Fruit fly (Drosophila melanogaster): ENCODE data around the gene CG12075.

CG12075 gene

DNA sequence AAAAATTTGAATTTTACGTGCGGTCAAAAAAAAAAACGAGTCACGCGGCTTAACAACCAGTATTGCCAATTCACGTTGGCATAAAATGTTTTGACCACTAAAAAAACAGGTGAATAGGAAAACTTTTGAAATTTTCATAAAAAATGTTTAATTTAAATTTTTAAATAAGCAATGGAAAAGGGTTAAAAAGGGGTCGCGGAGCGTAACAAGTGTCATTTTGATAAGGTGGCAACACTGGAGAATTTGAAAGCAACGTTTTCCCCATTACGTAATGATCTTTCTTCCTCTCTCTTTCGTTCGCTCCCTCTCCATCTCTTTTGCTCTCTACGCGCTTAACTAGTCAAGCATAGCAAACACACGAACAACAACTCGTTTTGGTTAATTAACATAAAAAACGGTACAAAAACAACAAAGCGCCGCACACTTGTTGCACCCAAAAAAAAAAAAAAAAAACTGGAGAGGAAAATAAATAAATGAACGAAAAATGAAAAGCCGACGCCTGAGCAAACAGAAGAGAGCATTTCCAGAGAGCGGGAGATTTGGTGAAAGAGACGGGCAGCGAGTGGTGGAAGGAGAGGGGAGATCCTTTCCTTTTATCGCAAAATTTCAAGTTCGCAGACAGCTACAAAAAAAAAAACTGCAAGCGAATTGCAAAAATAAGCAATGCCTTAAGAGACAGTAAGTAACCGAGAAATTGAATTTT, 56.3 kb downstream of the CG12075 start:
- TF ChIP-seq CG14711 (tag; optimal IDR thresholded peaks at IDR 0.05) (peak; percentile 96), CG5204 (GFP tag; optimal IDR thresholded peaks at IDR 0.05) (peak; percentile 16), bab1 (GFP tag; optimal IDR thresholded peaks at IDR 0.05) (peak; percentile 87), CG12768 (GFP tag; optimal IDR thresholded peaks at IDR 0.05) (no peak), Hr96 (GFP tag; optimal IDR thresholded peaks at IDR 0.05) (no peak), CG11617 (GFP tag; optimal IDR thresholded peaks at IDR 0.05) (peak; percentile 60), Clk (GFP tag; optimal IDR thresholded peaks at IDR 0.05) (peak; percentile 28), CG33017 (tag; optimal IDR thresholded peaks at IDR 0.05) (peak; percentile 71), kay (GFP tag; ENCODE audit: borderline replicate concordance) (peak; percentile 96), Crg-1 (GFP tag; optimal IDR thresholded peaks at IDR 0.05) (peak; percentile 42), cic (GFP tag; optimal IDR thresholded peaks at IDR 0.05) (no peak), Mnt (GFP tag; optimal IDR thresholded peaks at IDR 0.05) (peak; percentile 15), pad (GFP tag; optimal IDR thresholded peaks at IDR 0.05) (peak; percentile 32), CG7045 (GFP tag; optimal IDR thresholded peaks at IDR 0.05) (peak; percentile 38), CG1620 (GFP tag; optimal IDR thresholded peaks at IDR 0.05) (peak; percentile 21), CG7101 (tag; optimal IDR thresholded peaks at IDR 0.05) (peak; percentile 76), toe (GFP tag; optimal IDR thresholded peaks at IDR 0.05) (peak; percentile 38), ovo (GFP tag; optimal IDR thresholded peaks at IDR 0.05) (no peak), tj (GFP tag; optimal IDR thresholded peaks at IDR 0.05) (no peak), cnc (optimal IDR thresholded peaks at IDR 0.05) (no peak)

DNA sequence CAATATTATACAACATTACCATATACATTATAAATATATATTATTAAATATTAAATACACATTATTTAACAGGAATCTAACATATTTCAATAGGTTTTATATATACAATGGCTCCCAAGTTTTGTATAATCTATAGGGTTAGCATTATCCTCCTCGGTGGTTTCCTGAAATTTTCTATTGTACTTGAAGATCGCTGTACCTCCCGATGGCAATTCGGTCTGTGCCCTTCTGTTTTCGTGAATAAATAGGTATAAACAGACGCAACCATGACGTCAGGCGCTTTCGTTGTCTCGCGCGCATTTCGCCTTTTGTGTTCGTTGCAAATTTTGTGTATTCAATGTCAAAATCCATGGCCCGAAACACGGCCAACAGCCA, 56.9 kb downstream of the CG12075 start:
- TF ChIP-seq CG5204 (GFP tag; optimal IDR thresholded peaks at IDR 0.05), result no peak
- no peak for TF ChIP-seq Crg-1 (GFP tag; optimal IDR thresholded peaks at IDR 0.05)
- no peak for TF ChIP-seq ovo (GFP tag; optimal IDR thresholded peaks at IDR 0.05)
- no peak for TF ChIP-seq Mnt (GFP tag; optimal IDR thresholded peaks at IDR 0.05)
- no peak for TF ChIP-seq Hr96 (GFP tag; optimal IDR thresholded peaks at IDR 0.05)
- TF ChIP-seq bab1 (GFP tag; optimal IDR thresholded peaks at IDR 0.05), result peak; percentile 66
- no peak for TF ChIP-seq CG12768 (GFP tag; optimal IDR thresholded peaks at IDR 0.05)
- no peak for TF ChIP-seq toe (GFP tag; optimal IDR thresholded peaks at IDR 0.05)
- peak; percentile 23 for TF ChIP-seq CG7045 (GFP tag; optimal IDR thresholded peaks at IDR 0.05)
- TF ChIP-seq CG7101 (tag; optimal IDR thresholded peaks at IDR 0.05), result peak; percentile 80
- peak; percentile 71 for TF ChIP-seq CG14711 (tag; optimal IDR thresholded peaks at IDR 0.05)
- no peak for TF ChIP-seq pad (GFP tag; optimal IDR thresholded peaks at IDR 0.05)
- TF ChIP-seq CG1620 (GFP tag; optimal IDR thresholded peaks at IDR 0.05), result no peak
- peak; percentile 76 for TF ChIP-seq tj (GFP tag; optimal IDR thresholded peaks at IDR 0.05)
- peak; percentile 34 for TF ChIP-seq CG11617 (GFP tag; optimal IDR thresholded peaks at IDR 0.05)
- no peak for TF ChIP-seq cnc (optimal IDR thresholded peaks at IDR 0.05)
- TF ChIP-seq cic (GFP tag; optimal IDR thresholded peaks at IDR 0.05), result no peak
- no peak for TF ChIP-seq Clk (GFP tag; optimal IDR thresholded peaks at IDR 0.05)
- TF ChIP-seq CG33017 (tag; optimal IDR thresholded peaks at IDR 0.05), result no peak
- no peak for TF ChIP-seq kay (GFP tag; ENCODE audit: borderline replicate concordance)

DNA sequence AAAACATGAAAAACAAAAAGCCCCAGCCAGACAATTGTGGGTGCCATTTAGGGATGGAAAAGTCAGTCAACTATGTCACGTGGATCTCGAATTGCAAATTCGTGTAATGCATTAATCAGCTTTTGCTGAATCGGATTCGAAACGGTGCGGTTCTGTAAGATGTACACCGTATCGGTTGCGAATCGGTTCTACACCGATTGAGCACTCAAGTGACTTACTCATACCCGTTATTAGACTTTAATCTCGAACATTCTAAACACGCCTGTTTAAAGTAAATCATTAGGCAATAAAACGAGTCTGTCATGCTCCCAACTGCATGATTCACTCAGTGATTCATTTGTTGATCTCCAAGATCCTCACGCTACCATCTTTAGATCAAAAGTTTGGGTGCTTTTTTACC, 57.3 kb downstream of the CG12075 start:
- TF ChIP-seq toe (GFP tag; optimal IDR thresholded peaks at IDR 0.05) (no peak), tj (GFP tag; optimal IDR thresholded peaks at IDR 0.05) (peak; percentile 21), CG1620 (GFP tag; optimal IDR thresholded peaks at IDR 0.05) (no peak), kay (GFP tag; ENCODE audit: borderline replicate concordance) (peak; percentile 49), CG14711 (tag; optimal IDR thresholded peaks at IDR 0.05) (no peak)

DNA sequence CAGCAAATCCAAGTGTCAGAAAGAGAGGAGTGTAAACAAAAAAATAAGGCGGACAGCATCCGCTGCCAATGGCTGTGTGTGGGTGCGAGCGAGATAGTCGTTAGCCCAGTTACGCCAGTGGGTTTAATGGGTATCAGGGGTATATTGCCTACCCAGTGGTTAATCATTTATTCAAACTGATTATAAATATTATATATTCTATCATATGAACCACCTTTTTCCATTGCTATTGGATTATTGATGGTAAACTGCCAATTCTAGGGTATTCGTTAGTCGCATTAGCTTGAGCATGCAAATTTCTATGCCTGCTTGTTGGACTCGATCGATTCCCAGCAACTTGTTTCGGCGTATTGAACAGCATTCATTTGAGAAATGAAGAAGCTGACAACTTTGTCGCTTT, 58.0 kb downstream of the CG12075 start:
- TF ChIP-seq cnc (optimal IDR thresholded peaks at IDR 0.05), result no peak
- peak; percentile 68 for TF ChIP-seq CG7045 (GFP tag; optimal IDR thresholded peaks at IDR 0.05)
- TF ChIP-seq CG1620 (GFP tag; optimal IDR thresholded peaks at IDR 0.05), result no peak
- peak; percentile 91 for TF ChIP-seq bab1 (GFP tag; optimal IDR thresholded peaks at IDR 0.05)
- peak; percentile 44 for TF ChIP-seq Clk (GFP tag; optimal IDR thresholded peaks at IDR 0.05)
- TF ChIP-seq pad (GFP tag; optimal IDR thresholded peaks at IDR 0.05), result peak; percentile 72
- TF ChIP-seq Crg-1 (GFP tag; optimal IDR thresholded peaks at IDR 0.05), result peak; percentile 30
- TF ChIP-seq CG11617 (GFP tag; optimal IDR thresholded peaks at IDR 0.05), result peak; percentile 23
- no peak for TF ChIP-seq toe (GFP tag; optimal IDR thresholded peaks at IDR 0.05)
- no peak for TF ChIP-seq CG5204 (GFP tag; optimal IDR thresholded peaks at IDR 0.05)
- TF ChIP-seq kay (GFP tag; ENCODE audit: borderline replicate concordance), result no peak
- TF ChIP-seq CG12768 (GFP tag; optimal IDR thresholded peaks at IDR 0.05), result peak; percentile 67
- TF ChIP-seq CG7101 (tag; optimal IDR thresholded peaks at IDR 0.05), result peak; percentile 89
- TF ChIP-seq ovo (GFP tag; optimal IDR thresholded peaks at IDR 0.05), result peak; percentile 16
- TF ChIP-seq CG14711 (tag; optimal IDR thresholded peaks at IDR 0.05), result peak; percentile 84
- peak; percentile 77 for TF ChIP-seq CG33017 (tag; optimal IDR thresholded peaks at IDR 0.05)

DNA sequence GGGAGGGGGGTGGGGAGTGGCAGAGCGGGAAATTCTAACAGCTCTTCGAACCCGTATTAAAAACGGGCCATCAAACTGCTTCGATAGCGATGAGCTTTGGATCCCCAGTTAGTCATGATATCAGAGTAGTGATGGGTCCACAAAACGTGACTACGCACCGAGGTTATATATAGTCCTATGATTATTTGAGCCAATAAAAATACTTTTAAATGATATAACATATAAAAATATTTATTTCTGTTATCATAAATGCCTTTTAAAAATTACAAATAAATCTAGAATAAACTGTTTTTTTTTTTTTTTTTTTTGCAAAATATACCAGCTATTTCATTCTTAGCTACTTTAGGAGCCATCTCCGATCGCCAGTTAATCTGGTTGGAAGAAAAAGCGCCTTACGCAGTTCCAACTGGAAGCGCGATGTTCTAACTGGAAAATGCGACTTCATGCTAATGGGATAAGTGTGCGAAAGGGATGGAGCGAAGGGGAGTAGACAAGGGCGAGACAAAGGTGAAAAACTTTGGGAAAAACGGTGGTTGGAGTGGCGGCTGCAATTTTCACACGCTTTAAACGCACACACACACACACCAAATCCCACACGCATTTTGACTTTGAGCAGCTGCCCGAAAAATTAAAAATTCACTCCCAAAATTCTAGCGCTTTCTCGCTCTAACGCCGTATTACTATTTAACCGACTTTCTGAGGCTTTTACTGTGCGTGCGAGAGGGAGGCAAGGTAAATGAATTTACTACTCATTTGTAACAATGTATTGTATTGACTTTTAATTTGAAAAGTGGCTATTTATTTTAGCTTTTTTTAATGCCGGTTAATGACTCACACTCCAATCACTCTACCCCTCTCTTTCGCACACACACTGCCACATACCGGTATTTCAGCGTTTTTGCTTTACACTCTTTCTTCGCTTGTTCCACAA, 59.0 kb downstream of the CG12075 start:
- TF ChIP-seq CG33017 (tag; optimal IDR thresholded peaks at IDR 0.05), result no peak
- no peak for TF ChIP-seq tj (GFP tag; optimal IDR thresholded peaks at IDR 0.05)
- peak; percentile 60 for TF ChIP-seq CG7101 (tag; optimal IDR thresholded peaks at IDR 0.05)
- TF ChIP-seq cnc (optimal IDR thresholded peaks at IDR 0.05), result no peak
- TF ChIP-seq CG7045 (GFP tag; optimal IDR thresholded peaks at IDR 0.05), result no peak
- TF ChIP-seq CG1620 (GFP tag; optimal IDR thresholded peaks at IDR 0.05), result no peak
- no peak for TF ChIP-seq CG12768 (GFP tag; optimal IDR thresholded peaks at IDR 0.05)
- TF ChIP-seq Crg-1 (GFP tag; optimal IDR thresholded peaks at IDR 0.05), result no peak
- TF ChIP-seq pad (GFP tag; optimal IDR thresholded peaks at IDR 0.05), result peak; percentile 51
- TF ChIP-seq Mnt (GFP tag; optimal IDR thresholded peaks at IDR 0.05), result no peak
- no peak for TF ChIP-seq cic (GFP tag; optimal IDR thresholded peaks at IDR 0.05)
- TF ChIP-seq CG5204 (GFP tag; optimal IDR thresholded peaks at IDR 0.05), result no peak
- no peak for TF ChIP-seq bab1 (GFP tag; optimal IDR thresholded peaks at IDR 0.05)
- peak; percentile 34 for TF ChIP-seq ovo (GFP tag; optimal IDR thresholded peaks at IDR 0.05)
- TF ChIP-seq Hr96 (GFP tag; optimal IDR thresholded peaks at IDR 0.05), result no peak
- no peak for TF ChIP-seq CG14711 (tag; optimal IDR thresholded peaks at IDR 0.05)
- peak; percentile 3 for TF ChIP-seq kay (GFP tag; ENCODE audit: borderline replicate concordance)
- no peak for TF ChIP-seq CG11617 (GFP tag; optimal IDR thresholded peaks at IDR 0.05)
